Comparison of ENCODE assay signal across 5 worm cellular contexts in the genomic region with DNA sequence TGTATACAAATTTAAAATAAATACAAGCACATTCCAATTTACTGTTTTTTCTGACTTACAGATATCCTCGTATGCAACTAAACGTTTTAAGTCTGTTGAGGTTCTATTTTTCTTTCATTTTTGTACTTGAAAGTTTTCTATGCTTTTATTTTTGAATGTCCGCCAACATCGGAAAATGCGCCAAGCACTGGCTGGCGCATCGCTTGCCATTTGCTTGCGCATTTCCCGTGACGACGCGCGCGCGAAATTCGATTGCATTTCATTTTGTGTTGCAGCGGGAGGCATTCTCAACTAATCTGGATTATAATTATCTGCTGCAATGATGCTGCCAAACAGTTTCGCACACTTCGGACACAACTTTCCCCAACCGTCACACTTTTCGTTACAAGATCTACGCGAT.
TF ChIP-seq lines count a peak whose summit lies in the region.

A gene (plus strand): TSS at position 278 of the 400 bp plus-strand sequence.

TF ChIP-seq in whole organism, L1 larva, 84 proteins besides CTCF, POLR2A, EP300 and RAD21 (continues in another document):
- TF ChIP-seq sptf-1 (tag; optimal IDR thresholded peaks at IDR 0.05; lab: Kevin White, UChicago) (no peak), ama-1 (optimal IDR thresholded peaks at IDR 0.05; lab: Kevin White, UChicago) (no peak), mdl-1 (tag; optimal IDR thresholded peaks at IDR 0.05; lab: Kevin White, UChicago) (peak in 1 of 2 experiments; percentile 79), irx-1 (tag; optimal IDR thresholded peaks at IDR 0.05; lab: Kevin White, UChicago) (peak; percentile 93), nhr-237 (tag; optimal IDR thresholded peaks at IDR 0.05; lab: Kevin White, UChicago) (peak; percentile 90), snu-23 (GFP tag; optimal IDR thresholded peaks at IDR 0.05; lab: Kevin White, UChicago) (peak; percentile 98), efl-1 (optimal IDR thresholded peaks at IDR 0.05; lab: Kevin White, UChicago) (peak; percentile 92 to 100), efl-1 (GFP tag; optimal IDR thresholded peaks at IDR 0.05 in 1 of 2; lab: Kevin White, UChicago) (peak; percentile 99 to 100), elt-3 (tag; optimal IDR thresholded peaks at IDR 0.05; lab: Kevin White, UChicago) (peak in 5 of 6 experiments; percentile 55 to 96 (median 88)), C16A3.4 (tag; optimal IDR thresholded peaks at IDR 0.05; lab: Kevin White, UChicago) (peak; percentile 97), nhr-71 (tag; optimal IDR thresholded peaks at IDR 0.05; lab: Kevin White, UChicago) (peak; percentile 98), fos-1 (tag; optimal IDR thresholded peaks at IDR 0.05; lab: Kevin White, UChicago) (peak; percentile 87), fkh-4 (tag; optimal IDR thresholded peaks at IDR 0.05; lab: Kevin White, UChicago; ENCODE audit: borderline replicate concordance) (peak; percentile 73), egl-27 (tag; optimal IDR thresholded peaks at IDR 0.05; lab: Kevin White, UChicago) (no peak), aha-1 (tag; optimal IDR thresholded peaks at IDR 0.05; lab: Kevin White, UChicago) (peak; percentile 47), nhr-19 (GFP tag; conservative IDR thresholded peaks at IDR 0.05; lab: Robert Waterston, UW) (peak; percentile 98)

TF ChIP-seq in whole organism, L3 larva, 47 proteins besides CTCF, POLR2A, EP300 and RAD21 (continues in another document):
- TF ChIP-seq aly-2 (tag; optimal IDR thresholded peaks at IDR 0.05; lab: Kevin White, UChicago) (no peak), elt-3 (tag; optimal IDR thresholded peaks at IDR 0.05; lab: Kevin White, UChicago) (peak in 2 of 3 experiments; percentile 60 to 70), skn-1 (tag; optimal IDR thresholded peaks at IDR 0.05; lab: Kevin White, UChicago) (peak; percentile 60), eor-1 (tag; optimal IDR thresholded peaks at IDR 0.05; lab: Kevin White, UChicago) (no peak), ama-1 (optimal IDR thresholded peaks at IDR 0.05; lab: Kevin White, UChicago) (peak; percentile 68), mml-1 (tag; optimal IDR thresholded peaks at IDR 0.05; lab: Kevin White, UChicago) (no peak), nhr-67 (tag; optimal IDR thresholded peaks at IDR 0.05; lab: Kevin White, UChicago) (no peak), elt-2 (tag; optimal IDR thresholded peaks at IDR 0.05; lab: Kevin White, UChicago) (peak; percentile 76), tbx-2 (tag; optimal IDR thresholded peaks at IDR 0.05; lab: Kevin White, UChicago) (peak; percentile 91), nhr-77 (tag; optimal IDR thresholded peaks at IDR 0.05; lab: Kevin White, UChicago) (peak; percentile 84), pqm-1 (tag; optimal IDR thresholded peaks at IDR 0.05; lab: Kevin White, UChicago) (peak; percentile 47), fos-1 (tag; optimal IDR thresholded peaks at IDR 0.05; lab: Kevin White, UChicago) (peak; percentile 67), ceh-28 (tag; optimal IDR thresholded peaks at IDR 0.05; lab: Kevin White, UChicago) (peak; percentile 88), fkh-10 (GFP tag; optimal IDR thresholded peaks at IDR 0.05; lab: Kevin White, UChicago) (peak; percentile 47), nhr-23 (tag; optimal IDR thresholded peaks at IDR 0.05; lab: Kevin White, UChicago) (peak; percentile 96), nhr-76 (tag; optimal IDR thresholded peaks at IDR 0.05; lab: Kevin White, UChicago) (peak; percentile 13), nhr-11 (tag; optimal IDR thresholded peaks at IDR 0.05; lab: Kevin White, UChicago) (peak; percentile 71), unc-62 (GFP tag; optimal IDR thresholded peaks at IDR 0.05; lab: Kevin White, UChicago) (peak; percentile 5)

TF ChIP-seq in whole organism, early embryonic, 17 proteins besides CTCF, POLR2A, EP300 and RAD21:
- TF ChIP-seq pes-1 (GFP tag; IDR thresholded peaks at IDR 0.05; lab: Robert Waterston, UW) (no peak), tbx-11 (GFP tag; IDR thresholded peaks at IDR 0.05; lab: Robert Waterston, UW) (peak; percentile 56; the same call in 1 of the 2 replicates), ets-7 (tag; optimal IDR thresholded peaks at IDR 0.05; lab: Kevin White, UChicago) (peak; percentile 10), tbx-37 (GFP tag; conservative IDR thresholded peaks at IDR 0.05; lab: Robert Waterston, UW) (no peak), hmbx-1 (tag; optimal IDR thresholded peaks at IDR 0.05; lab: Kevin White, UChicago) (no peak), ceh-36 (tag; optimal IDR thresholded peaks at IDR 0.05; lab: Kevin White, UChicago) (peak; percentile 56), sea-1 (GFP tag; conservative IDR thresholded peaks at IDR 0.05; lab: Robert Waterston, UW) (peak; percentile 44; the same call in 1 of the 2 replicates), ceh-13 (GFP tag; optimal IDR thresholded peaks at IDR 0.05; lab: Kevin White, UChicago) (no peak), tra-4 (tag; optimal IDR thresholded peaks at IDR 0.05; lab: Kevin White, UChicago) (no peak), F13C5.2 (tag; optimal IDR thresholded peaks at IDR 0.05; lab: Kevin White, UChicago) (peak; percentile 94), scrt-1 (GFP tag; IDR thresholded peaks at IDR 0.05; lab: Robert Waterston, UW) (0 out of 2 replicates have a peak, but pooled peaks have one; percentile 65), ama-1 (optimal IDR thresholded peaks at IDR 0.05; lab: Kevin White, UChicago) (no peak), flt-1 (GFP tag; IDR thresholded peaks at IDR 0.05; lab: Robert Waterston, UW) (peak; percentile 80; the same call in 1 of the 2 replicates), hmg-4 (GFP tag; optimal IDR thresholded peaks at IDR 0.05; lab: Kevin White, UChicago) (peak; percentile 71), hnd-1 (tag; optimal IDR thresholded peaks at IDR 0.05; lab: Kevin White, UChicago) (peak; percentile 40), B0310.2 (tag; optimal IDR thresholded peaks at IDR 0.05; lab: Kevin White, UChicago) (peak; percentile 34), aly-1 (tag; optimal IDR thresholded peaks at IDR 0.05; lab: Kevin White, UChicago) (no peak)

TF ChIP-seq in whole organism, midembryonic, 9 proteins besides CTCF, POLR2A, EP300 and RAD21:
- TF ChIP-seq med-1 (GFP tag; optimal IDR thresholded peaks at IDR 0.05; lab: Kevin White, UChicago; ENCODE audit: insufficient read depth) (peak; percentile 39), klf-2 (GFP tag; conservative IDR thresholded peaks at IDR 0.05; lab: Robert Waterston, UW) (peak; percentile 77; the same call in 1 of the 2 replicates), flt-1 (GFP tag; IDR thresholded peaks at IDR 0.05; lab: Robert Waterston, UW) (peak; percentile 87), tab-1 (GFP tag; IDR thresholded peaks at IDR 0.05; lab: Robert Waterston, UW) (peak; percentile 86), T22C8.4 (GFP tag; IDR thresholded peaks at IDR 0.05; lab: Robert Waterston, UW) (peak; percentile 72), cog-1 (tag; optimal IDR thresholded peaks at IDR 0.05; lab: Kevin White, UChicago) (peak; percentile 81), ztf-23 (GFP tag; IDR thresholded peaks at IDR 0.05; lab: Robert Waterston, UW) (peak; percentile 86), ref-1 (GFP tag; conservative IDR thresholded peaks at IDR 0.05; lab: Robert Waterston, UW) (0 out of 2 replicates have a peak, but pooled peaks have one; percentile 35), ztf-29 (GFP tag; IDR thresholded peaks at IDR 0.05; lab: Robert Waterston, UW) (peak; percentile 66)
TF ChIP-seq in whole organism, midembryonic: peak in this region for 9.

TF ChIP-seq in whole organism, young adult, 124 proteins besides CTCF, POLR2A, EP300 and RAD21 (continues in another document):
- peak; percentile 80 for TF ChIP-seq cebp-1 (GFP tag; IDR thresholded peaks at IDR 0.05; lab: Robert Waterston, UW)
- TF ChIP-seq cebp-1 (tag; optimal IDR thresholded peaks at IDR 0.05; lab: Kevin White, UChicago) = peak; percentile 92
- TF ChIP-seq sptf-2 (GFP tag; optimal IDR thresholded peaks at IDR 0.05; lab: Kevin White, UChicago) = no peak
- TF ChIP-seq snpc-4 (GFP tag; optimal IDR thresholded peaks at IDR 0.05; lab: Kevin White, UChicago) = peak; percentile 26
- peak in 3 of 4 experiments; percentile 74 to 82 (median 81) for TF ChIP-seq snpc-4 (tag; optimal IDR thresholded peaks at IDR 0.05; lab: Kevin White, UChicago)
- no peak for TF ChIP-seq F57C9.4 (tag; optimal IDR thresholded peaks at IDR 0.05; lab: Kevin White, UChicago)
- TF ChIP-seq ztf-28 (GFP tag; IDR thresholded peaks at IDR 0.05; lab: Robert Waterston, UW) = peak; percentile 87; the same call in 1 of the 2 replicates
- peak; percentile 63 for TF ChIP-seq hrde-1 (tag; optimal IDR thresholded peaks at IDR 0.05; lab: Kevin White, UChicago; ENCODE audit: borderline replicate concordance)
- peak; percentile 78 for TF ChIP-seq lin-26 (GFP tag; IDR thresholded peaks at IDR 0.05; lab: Robert Waterston, UW)
- peak; percentile 81; the same call in 1 of the 2 replicates for TF ChIP-seq F39B2.1 (GFP tag; IDR thresholded peaks at IDR 0.05; lab: Robert Waterston, UW)
- no peak for TF ChIP-seq bed-1 (GFP tag; IDR thresholded peaks at IDR 0.05; lab: Robert Waterston, UW)
- peak; percentile 96 for TF ChIP-seq nfyb-1 (GFP tag; IDR thresholded peaks at IDR 0.05; lab: Robert Waterston, UW)
- no peak for TF ChIP-seq zim-3 (tag; optimal IDR thresholded peaks at IDR 0.05; lab: Kevin White, UChicago)
- peak; percentile 96 for TF ChIP-seq tlf-1 (GFP tag; optimal IDR thresholded peaks at IDR 0.05; lab: Kevin White, UChicago)
- peak; percentile 35 for TF ChIP-seq ets-4 (GFP tag; optimal IDR thresholded peaks at IDR 0.05; lab: Kevin White, UChicago)
- TF ChIP-seq zfh-2 (GFP tag; conservative IDR thresholded peaks at IDR 0.05; lab: Robert Waterston, UW) = peak; percentile 92
- peak; percentile 95 for TF ChIP-seq madf-3 (GFP tag; IDR thresholded peaks at IDR 0.05; lab: Robert Waterston, UW)
- peak; percentile 36 for TF ChIP-seq unc-130 (GFP tag; optimal IDR thresholded peaks at IDR 0.05; lab: Kevin White, UChicago)
- TF ChIP-seq hlh-12 (tag; optimal IDR thresholded peaks at IDR 0.05; lab: Kevin White, UChicago) = no peak
- peak; percentile 71 for TF ChIP-seq chd-7 (tag; optimal IDR thresholded peaks at IDR 0.05; lab: Kevin White, UChicago)
- TF ChIP-seq nhr-80 (tag; optimal IDR thresholded peaks at IDR 0.05; lab: Kevin White, UChicago) = peak; percentile 79
- 0 out of 2 replicates have a peak, but pooled peaks have one; percentile 73 for TF ChIP-seq egl-18 (GFP tag; IDR thresholded peaks at IDR 0.05; lab: Robert Waterston, UW)
- TF ChIP-seq mes-4 (tag; optimal IDR thresholded peaks at IDR 0.05; lab: Kevin White, UChicago) = no peak
- TF ChIP-seq somi-1 (GFP tag; optimal IDR thresholded peaks at IDR 0.05; lab: Kevin White, UChicago) = peak; percentile 70
- no peak for TF ChIP-seq ama-1 (optimal IDR thresholded peaks at IDR 0.05; lab: Kevin White, UChicago)
- peak in 1 of 2 experiments; percentile 54 for TF ChIP-seq ama-1 (GFP tag; optimal IDR thresholded peaks at IDR 0.05; lab: Kevin White, UChicago)
- TF ChIP-seq him-1 (tag; optimal IDR thresholded peaks at IDR 0.05; lab: Kevin White, UChicago) = peak; percentile 10
- TF ChIP-seq madf-8 (GFP tag; conservative IDR thresholded peaks at IDR 0.05; lab: Robert Waterston, UW) = peak; percentile 84
- no peak for TF ChIP-seq ceh-79 (tag; optimal IDR thresholded peaks at IDR 0.05; lab: Kevin White, UChicago)
- peak; percentile 83 for TF ChIP-seq F23B12.7 (tag; optimal IDR thresholded peaks at IDR 0.05; lab: Kevin White, UChicago; ENCODE audit: insufficient read depth)
